Fruit fly (Drosophila melanogaster): Measurements from ENCODE around the gene CG3534.

The CG3534 gene

dm6 chr3R:16985547-16985946 is 10.7 kb upstream of the CG3534 start:
- TF ChIP-seq CG3919 (GFP tag; optimal IDR thresholded peaks at IDR 0.05): peak; percentile 12
- TF ChIP-seq Eip93F (GFP tag; optimal IDR thresholded peaks at IDR 0.05): no peak
- TF ChIP-seq pdm3 (GFP tag; optimal IDR thresholded peaks at IDR 0.05): peak; percentile 8
- TF ChIP-seq Hr4 (GFP tag; optimal IDR thresholded peaks at IDR 0.05): peak; percentile 1
- TF ChIP-seq CG6808 (GFP tag; optimal IDR thresholded peaks at IDR 0.05): no peak
- no peak for TF ChIP-seq fd59A (GFP tag; optimal IDR thresholded peaks at IDR 0.05)
- peak; percentile 81 for TF ChIP-seq CG31627 (GFP tag; optimal IDR thresholded peaks at IDR 0.05)
- TF ChIP-seq CG6792 (GFP tag; optimal IDR thresholded peaks at IDR 0.05): peak; percentile 41
- peak; percentile 86 for TF ChIP-seq svp (GFP tag)
- TF ChIP-seq Smox (GFP tag; optimal IDR thresholded peaks at IDR 0.05): peak; percentile 70
- peak; percentile 73 for TF ChIP-seq topi (GFP tag; optimal IDR thresholded peaks at IDR 0.05)
- TF ChIP-seq dsx (GFP tag; optimal IDR thresholded peaks at IDR 0.05; ENCODE audit: poor library complexity, severe bottlenecking): no peak
- TF ChIP-seq CG9139 (GFP tag; optimal IDR thresholded peaks at IDR 0.05): no peak
- peak; percentile 50 for TF ChIP-seq acj6 (GFP tag; optimal IDR thresholded peaks at IDR 0.05)
- no peak for TF ChIP-seq CG1621 (tag; optimal IDR thresholded peaks at IDR 0.05)
- TF ChIP-seq CG8119 (GFP tag; IDR thresholded peaks at IDR 0.05): no peak
- TF ChIP-seq CG16779 (tag; optimal IDR thresholded peaks at IDR 0.05): no peak
- peak; percentile 5 for TF ChIP-seq CG10631 (GFP tag; optimal IDR thresholded peaks at IDR 0.05)
- peak; percentile 32 for TF ChIP-seq OdsH (GFP tag; optimal IDR thresholded peaks at IDR 0.05)
- no peak for TF ChIP-seq CG7368 (GFP tag; optimal IDR thresholded peaks at IDR 0.05)
- no peak for TF ChIP-seq vri (GFP tag; optimal IDR thresholded peaks at IDR 0.05)
- TF ChIP-seq eg (GFP tag; IDR thresholded peaks at IDR 0.05): no peak
- TF ChIP-seq Sox14 (GFP tag; optimal IDR thresholded peaks at IDR 0.05): peak; percentile 52
- TF ChIP-seq Met (GFP tag; optimal IDR thresholded peaks at IDR 0.05): peak; percentile 43
- TF ChIP-seq CG10669 (GFP tag; optimal IDR thresholded peaks at IDR 0.05): no peak
- no peak for TF ChIP-seq Hr38 (GFP tag; optimal IDR thresholded peaks at IDR 0.05)
- no peak for TF ChIP-seq CG4318 (GFP tag; optimal IDR thresholded peaks at IDR 0.05)
- no peak for TF ChIP-seq CG11762 (GFP tag; optimal IDR thresholded peaks at IDR 0.05; ENCODE audit: insufficient read depth)
- no peak for TF ChIP-seq CG11294 (GFP tag; IDR thresholded peaks at IDR 0.05)
- peak; percentile 30 for TF ChIP-seq CG11902 (GFP tag; optimal IDR thresholded peaks at IDR 0.05)
- TF ChIP-seq esn (GFP tag; optimal IDR thresholded peaks at IDR 0.05): peak; percentile 75
- no peak for TF ChIP-seq salr (GFP tag; optimal IDR thresholded peaks at IDR 0.05)
- TF ChIP-seq CG3032 (tag; optimal IDR thresholded peaks at IDR 0.05): no peak
- TF ChIP-seq CG6163 (GFP tag; IDR thresholded peaks at IDR 0.05): no peak
- peak; percentile 20 for TF ChIP-seq Blimp-1 (GFP tag; optimal IDR thresholded peaks at IDR 0.05)
- no peak for TF ChIP-seq fd85E (GFP tag; optimal IDR thresholded peaks at IDR 0.05)
- no peak for TF ChIP-seq CG32006 (GFP tag; optimal IDR thresholded peaks at IDR 0.05)
- no peak for TF ChIP-seq CG6854 (GFP tag; optimal IDR thresholded peaks at IDR 0.05)
- TF ChIP-seq net (GFP tag; optimal IDR thresholded peaks at IDR 0.05): no peak
- TF ChIP-seq Sox102F (GFP tag; optimal IDR thresholded peaks at IDR 0.05): peak; percentile 67
- peak; percentile 70 for TF ChIP-seq Eip78C (GFP tag)
- no peak for TF ChIP-seq dac (GFP tag; optimal IDR thresholded peaks at IDR 0.05)
- no peak for TF ChIP-seq spab (GFP tag; optimal IDR thresholded peaks at IDR 0.05)
- TF ChIP-seq achi (GFP tag; optimal IDR thresholded peaks at IDR 0.05): peak; percentile 13
- TF ChIP-seq CG8319 (GFP tag; optimal IDR thresholded peaks at IDR 0.05): peak; percentile 5
- no peak for TF ChIP-seq fkh (GFP tag; optimal IDR thresholded peaks at IDR 0.05)
- peak; percentile 82 for TF ChIP-seq Hr39 (GFP tag; optimal IDR thresholded peaks at IDR 0.05)
- peak; percentile 77 for TF ChIP-seq cyc (GFP tag; optimal IDR thresholded peaks at IDR 0.05)
- peak; percentile 10 for TF ChIP-seq Eip75B (GFP tag; optimal IDR thresholded peaks at IDR 0.05)
- no peak for TF ChIP-seq Gug (GFP tag; IDR thresholded peaks at IDR 0.05)
- 0 out of 2 replicates have a peak, but pooled peaks have one; percentile 16 for TF ChIP-seq CG15336 (GFP tag; IDR thresholded peaks at IDR 0.05)
- no peak for TF ChIP-seq Ets96B (tag; optimal IDR thresholded peaks at IDR 0.05)
- no peak for TF ChIP-seq ss (GFP tag; optimal IDR thresholded peaks at IDR 0.05)
